Fruit fly (Drosophila melanogaster): ENCODE measurements around the gene CG14321.
A peak's percentile ranks its signal among the peaks of the same experiment; 100 is the strongest.

The CG14321 gene

dm6 chr3R:17781371-17781770 is 48.0 kb downstream of the CG14321 start (continued):
- TF ChIP-seq CG11247 (GFP tag; IDR thresholded peaks at IDR 0.05), result peak; percentile 88
- TF ChIP-seq Usf (GFP tag; optimal IDR thresholded peaks at IDR 0.05), result peak; percentile 2
- TF ChIP-seq CG17328 (GFP tag; IDR thresholded peaks at IDR 0.05), result peak; percentile 72
- TF ChIP-seq CG11093 (GFP tag; IDR thresholded peaks at IDR 0.05), result peak; percentile 42; the same call in 2 of the 3 replicates
- TF ChIP-seq CG13424 (tag; optimal IDR thresholded peaks at IDR 0.05), result peak; percentile 88
- TF ChIP-seq CG8359 (GFP tag; optimal IDR thresholded peaks at IDR 0.05; ENCODE audit: borderline replicate concordance), result peak; percentile 8
- TF ChIP-seq CG4424 (GFP tag; optimal IDR thresholded peaks at IDR 0.05), result peak; percentile 75
- peak; percentile 40 for TF ChIP-seq CG8089 (GFP tag; optimal IDR thresholded peaks at IDR 0.05)
- peak; percentile 83 for TF ChIP-seq Xrp1 (GFP tag; IDR thresholded peaks at IDR 0.05)
- TF ChIP-seq Asciz (GFP tag; optimal IDR thresholded peaks at IDR 0.05), result peak; percentile 44
- TF ChIP-seq CG12219 (GFP tag; optimal IDR thresholded peaks at IDR 0.05), result peak; percentile 66
- no peak for TF ChIP-seq fru (optimal IDR thresholded peaks at IDR 0.05)
- peak; percentile 26 for TF ChIP-seq da (GFP tag; optimal IDR thresholded peaks at IDR 0.05)
- TF ChIP-seq CoRest (tag; optimal IDR thresholded peaks at IDR 0.05), result peak; percentile 84
- peak; percentile 84 for TF ChIP-seq CG5953 (GFP tag; IDR thresholded peaks at IDR 0.05)
- TF ChIP-seq CG15696 (tag; optimal IDR thresholded peaks at IDR 0.05), result peak; percentile 43
- peak; percentile 27 for TF ChIP-seq Jarid2 (GFP tag; optimal IDR thresholded peaks at IDR 0.05)
- peak; percentile 55 for TF ChIP-seq CG1602 (GFP tag; optimal IDR thresholded peaks at IDR 0.05)
- TF ChIP-seq CG12236 (GFP tag; optimal IDR thresholded peaks at IDR 0.05), result peak; percentile 5
- TF ChIP-seq Dfd (GFP tag; optimal IDR thresholded peaks at IDR 0.05), result no peak
- TF ChIP-seq knrl (GFP tag; IDR thresholded peaks at IDR 0.05; ENCODE audit: partially characterized antibody), result no peak
- peak; percentile 72 for TF ChIP-seq Oaz (GFP tag; IDR thresholded peaks at IDR 0.05)
- peak; percentile 69 for TF ChIP-seq CG16863 (GFP tag; optimal IDR thresholded peaks at IDR 0.05)
- peak; percentile 66 for TF ChIP-seq HmgZ (tag; optimal IDR thresholded peaks at IDR 0.05)
- no peak for TF ChIP-seq CG9797 (GFP tag; optimal IDR thresholded peaks at IDR 0.05)
- TF ChIP-seq sug (tag; optimal IDR thresholded peaks at IDR 0.05), result peak; percentile 85
- TF ChIP-seq pb (GFP tag; optimal IDR thresholded peaks at IDR 0.05), result peak; percentile 72
- TF ChIP-seq CG1647 (GFP tag; optimal IDR thresholded peaks at IDR 0.05), result peak; percentile 40
- TF ChIP-seq CG6272 (GFP tag; IDR thresholded peaks at IDR 0.05), result peak; percentile 79
- TF ChIP-seq Ssrp (tag; optimal IDR thresholded peaks at IDR 0.05), result peak; percentile 68
- peak; percentile 83 for TF ChIP-seq Sox102F (GFP tag; optimal IDR thresholded peaks at IDR 0.05)
- peak; percentile 95 for TF ChIP-seq Ets65A (GFP tag)
- TF ChIP-seq amos (GFP tag; IDR thresholded peaks at IDR 0.05; ENCODE audit: partially characterized antibody), result no peak
- TF ChIP-seq grn (GFP tag; optimal IDR thresholded peaks at IDR 0.05), result peak; percentile 18
- peak; percentile 74 for TF ChIP-seq CG7786 (GFP tag; optimal IDR thresholded peaks at IDR 0.05)
- peak; percentile 19 to 84 for TF ChIP-seq Hr51 (GFP tag; optimal IDR thresholded peaks at IDR 0.05)
- no peak for TF ChIP-seq YL-1 (GFP tag; optimal IDR thresholded peaks at IDR 0.05)
- peak; percentile 49 for TF ChIP-seq Chrac-16 (GFP tag; optimal IDR thresholded peaks at IDR 0.05)
- no peak for TF ChIP-seq zen2 (GFP tag; IDR thresholded peaks at IDR 0.05; ENCODE audit: partially characterized antibody)
- TF ChIP-seq CG32772 (GFP tag; IDR thresholded peaks at IDR 0.05), result peak; percentile 89
- TF ChIP-seq Hr78 (GFP tag; optimal IDR thresholded peaks at IDR 0.05), result peak in 1 of 2 experiments; percentile 22
- peak; percentile 24 for TF ChIP-seq CG7987 (GFP tag; optimal IDR thresholded peaks at IDR 0.05)
- peak; percentile 47; the same call in 1 of the 3 replicates for TF ChIP-seq C15 (GFP tag; IDR thresholded peaks at IDR 0.05)
- peak; percentile 33 for TF ChIP-seq Mad (GFP tag; optimal IDR thresholded peaks at IDR 0.05)
- peak; percentile 86 for TF ChIP-seq CG6689 (GFP tag; IDR thresholded peaks at IDR 0.05)
- TF ChIP-seq Med (GFP tag), result peak; percentile 98
- TF ChIP-seq Bdp1 (GFP tag; optimal IDR thresholded peaks at IDR 0.05), result peak; percentile 32
- TF ChIP-seq CG34224 (GFP tag; IDR thresholded peaks at IDR 0.05; ENCODE audit: partially characterized antibody), result no peak
- peak; percentile 81 for TF ChIP-seq CG11085 (GFP tag; IDR thresholded peaks at IDR 0.05)
- TF ChIP-seq CG4617 (GFP tag; optimal IDR thresholded peaks at IDR 0.05; ENCODE audit: borderline replicate concordance), result peak; percentile 4
- TF ChIP-seq CG7928 (GFP tag; optimal IDR thresholded peaks at IDR 0.05), result peak; percentile 39
